Fruit fly (Drosophila melanogaster): ENCODE data around the gene CG17186.

CG17186 gene

dm6 chr3R:19833546-19833945 lies 43.8 kb downstream of the CG17186 start:
- TF ChIP-seq eg (GFP tag; IDR thresholded peaks at IDR 0.05), result peak; percentile 86
- peak; percentile 71 for TF ChIP-seq CG15336 (GFP tag; IDR thresholded peaks at IDR 0.05)
- TF ChIP-seq CG8119 (GFP tag; IDR thresholded peaks at IDR 0.05), result peak; percentile 61
- TF ChIP-seq CG11762 (GFP tag; optimal IDR thresholded peaks at IDR 0.05; ENCODE audit: insufficient read depth), result no peak
- TF ChIP-seq Hr4 (GFP tag; optimal IDR thresholded peaks at IDR 0.05), result peak; percentile 7
- peak; percentile 21 for TF ChIP-seq Lpt (GFP tag; optimal IDR thresholded peaks at IDR 0.05)
- peak; percentile 82 for TF ChIP-seq CG6276 (GFP tag; optimal IDR thresholded peaks at IDR 0.05)
- no peak for TF ChIP-seq CG11294 (GFP tag; IDR thresholded peaks at IDR 0.05)
- TF ChIP-seq CG6163 (GFP tag; IDR thresholded peaks at IDR 0.05), result 0 out of 3 replicates have a peak, but pooled peaks have one; percentile 24

- TF ChIP-seq CG11294 (GFP tag; IDR thresholded peaks at IDR 0.05), result no peak
- TF ChIP-seq CG34406 (GFP tag; optimal IDR thresholded peaks at IDR 0.05), result peak; percentile 8
- no peak for TF ChIP-seq dac (GFP tag; optimal IDR thresholded peaks at IDR 0.05)
- TF ChIP-seq Eip78C (GFP tag), result peak; percentile 25
- peak; percentile 49 for TF ChIP-seq svp (GFP tag)
Measured at dm6 chr3R:19830973-19831372, 46.3 kb downstream of the CG17186 start.

- TF ChIP-seq fkh (GFP tag; optimal IDR thresholded peaks at IDR 0.05), result no peak
- no peak for TF ChIP-seq Eip93F (GFP tag; optimal IDR thresholded peaks at IDR 0.05)
- no peak for TF ChIP-seq Blimp-1 (GFP tag; optimal IDR thresholded peaks at IDR 0.05)
- no peak for TF ChIP-seq CG10669 (GFP tag; optimal IDR thresholded peaks at IDR 0.05)
- TF ChIP-seq ss (GFP tag; optimal IDR thresholded peaks at IDR 0.05), result no peak
- no peak for TF ChIP-seq CG6792 (GFP tag; optimal IDR thresholded peaks at IDR 0.05)
- TF ChIP-seq fd85E (GFP tag; optimal IDR thresholded peaks at IDR 0.05), result no peak
- no peak for TF ChIP-seq Sox14 (GFP tag; optimal IDR thresholded peaks at IDR 0.05)
- TF ChIP-seq CG34406 (GFP tag; optimal IDR thresholded peaks at IDR 0.05), result no peak
- no peak for TF ChIP-seq CG31627 (GFP tag; optimal IDR thresholded peaks at IDR 0.05)
- no peak for TF ChIP-seq Sox15 (GFP tag; optimal IDR thresholded peaks at IDR 0.05)
- no peak for TF ChIP-seq CG8319 (GFP tag; optimal IDR thresholded peaks at IDR 0.05)
- no peak for TF ChIP-seq eg (GFP tag; IDR thresholded peaks at IDR 0.05)
- no peak for TF ChIP-seq spab (GFP tag; optimal IDR thresholded peaks at IDR 0.05)
- TF ChIP-seq acj6 (GFP tag; optimal IDR thresholded peaks at IDR 0.05), result no peak
- TF ChIP-seq CG32006 (GFP tag; optimal IDR thresholded peaks at IDR 0.05), result no peak
- no peak for TF ChIP-seq salr (GFP tag; optimal IDR thresholded peaks at IDR 0.05)
Measured at dm6 chr3R:19826806-19827328, 50.4 kb downstream of the CG17186 start.

dm6 chr3R:19826355-19826754 lies 51.0 kb downstream of the CG17186 start:
- no peak for TF ChIP-seq pdm3 (GFP tag; optimal IDR thresholded peaks at IDR 0.05)
- no peak for TF ChIP-seq esn (GFP tag; optimal IDR thresholded peaks at IDR 0.05)
- no peak for TF ChIP-seq achi (GFP tag; optimal IDR thresholded peaks at IDR 0.05)
- TF ChIP-seq salr (GFP tag; optimal IDR thresholded peaks at IDR 0.05), result no peak
- TF ChIP-seq fd85E (GFP tag; optimal IDR thresholded peaks at IDR 0.05), result no peak
- no peak for TF ChIP-seq fkh (GFP tag; optimal IDR thresholded peaks at IDR 0.05)
- no peak for TF ChIP-seq OdsH (GFP tag; optimal IDR thresholded peaks at IDR 0.05)
- TF ChIP-seq CG6792 (GFP tag; optimal IDR thresholded peaks at IDR 0.05), result no peak
- TF ChIP-seq Hr39 (GFP tag; optimal IDR thresholded peaks at IDR 0.05), result no peak
